Worm (Caenorhabditis elegans): ENCODE data around the gene srd-43.

DNA sequence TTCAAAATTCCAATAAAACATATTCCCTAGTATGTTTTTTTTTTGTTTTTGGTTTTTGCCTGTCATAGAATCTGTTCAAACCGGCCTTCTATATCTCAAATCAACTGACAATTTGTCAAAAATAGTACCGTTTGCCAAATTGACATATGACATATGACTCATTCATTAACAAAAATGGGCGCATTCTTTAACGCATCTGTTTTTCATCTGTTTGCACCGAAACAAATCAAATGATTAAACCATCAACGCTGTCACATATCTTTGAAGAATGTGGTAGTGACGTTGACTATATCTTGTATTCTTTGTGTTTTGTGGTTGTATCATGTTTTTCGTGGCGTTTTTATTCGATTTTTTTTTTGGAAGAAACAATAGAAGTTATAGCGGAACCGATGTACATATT lies 9.4 kb upstream of the srd-43 start:
- TF ChIP-seq tbx-7 (tag; optimal IDR thresholded peaks at IDR 0.05), result no peak
- TF ChIP-seq elt-2 (tag; optimal IDR thresholded peaks at IDR 0.05), result no peak
- no peak for TF ChIP-seq rnt-1 (tag; optimal IDR thresholded peaks at IDR 0.05)
- TF ChIP-seq che-1 (tag; optimal IDR thresholded peaks at IDR 0.05), result no peak
